Worm (Caenorhabditis elegans) whole organism, mixed stage, embryonic: ENCODE data around the gene cup-16.

ENCODE experiments used
- ceh-83 ChIP-seq: fragments of 200-800 bp; sonication (Bioruptor generic); optimal IDR thresholded peaks from 2 replicates; lab custom pipeline; 2018; ENCODE audit warnings: mild to moderate bottlenecking, missing genetic modification characterization, missing compliant biosample characterization
- snpc-4 ChIP-seq: fragments of 150-350 bp; optimal IDR thresholded peaks from 2 replicates; lab custom pipeline; 2014; ENCODE audit warnings: missing biosample characterization, missing genetic modification characterization
- ztf-11 ChIP-seq: fragments of 150-350 bp; optimal IDR thresholded peaks from 2 replicates; lab custom pipeline; 2014; ENCODE audit warnings: missing biosample characterization, missing genetic modification characterization

DNA sequence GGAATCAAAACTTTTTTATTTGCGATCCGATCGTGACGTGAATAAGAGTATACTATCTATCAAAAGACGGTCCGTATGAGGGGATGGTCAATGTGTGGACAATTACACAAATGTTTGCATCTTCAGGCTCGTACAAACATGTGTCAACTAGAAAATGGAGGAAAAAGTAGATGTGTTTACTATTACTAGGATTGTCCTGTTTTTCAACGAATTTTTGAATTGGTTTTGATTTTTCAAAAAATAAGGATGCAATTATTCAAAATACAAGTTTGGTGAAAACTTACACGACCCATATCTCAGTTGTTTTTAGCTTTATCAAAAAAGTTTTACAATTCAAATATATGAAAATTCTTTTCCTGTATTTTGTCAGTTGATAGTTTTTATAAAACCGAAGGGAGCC lies 48.3 kb downstream of the cup-16 start, which contains the start of gene K08F8.7:
- no peak for TF ChIP-seq ceh-83 (GFP tag; lab: Kevin White, UChicago)
- TF ChIP-seq ztf-11 = no peak
- TF ChIP-seq snpc-4 = no peak
